Fruit fly (Drosophila melanogaster) whole organism, embryonic: ENCODE measurements around the gene Baldspot.

Experiments
- Atf6 ChIP-seq: fragments of 200-800 bp; sonication (Bioruptor generic); IDR thresholded peaks from 2 replicates; pipeline ENCODE4 v1.3.6; 2022; ENCODE audit warnings: missing biosample characterization, missing genetic modification characterization
- CG10274 ChIP-seq: fragments of 200-800 bp; sonication (Bioruptor generic); optimal IDR thresholded peaks from 3 replicates; lab custom pipeline; 2017; ENCODE audit warnings: missing biosample characterization, mild to moderate bottlenecking, missing genetic modification characterization
- CG10654 ChIP-seq: fragments of 200-800 bp; sonication (Bioruptor generic); optimal IDR thresholded peaks from 2 replicates; lab custom pipeline; 2016; ENCODE audit warnings: missing biosample characterization, missing genetic modification characterization
- CG11456 ChIP-seq: fragments of 200-800 bp; sonication (Bioruptor generic); IDR thresholded peaks from 3 replicates; pipeline ENCODE4 v1.3.6; 2022; ENCODE audit warnings: missing biosample characterization, missing genetic modification characterization
- CG11723 ChIP-seq: fragments of 200-800 bp; sonication (Bioruptor generic); optimal IDR thresholded peaks from 2 replicates; lab custom pipeline; 2017; ENCODE audit warnings: missing biosample characterization, mild to moderate bottlenecking, missing genetic modification characterization
- CG12942 ChIP-seq: fragments of 200-800 bp; sonication (Bioruptor generic); optimal IDR thresholded peaks from 3 replicates; lab custom pipeline; 2016; ENCODE audit warnings: missing biosample characterization, missing genetic modification characterization
- CG13775 ChIP-seq: fragments of 200-800 bp; sonication (Bioruptor generic); optimal IDR thresholded peaks from 3 replicates; lab custom pipeline; 2017; ENCODE audit warnings: missing biosample characterization, mild to moderate bottlenecking, missing genetic modification characterization
- CG15073 ChIP-seq: fragments of 200-800 bp; sonication (Bioruptor generic); optimal IDR thresholded peaks from 2 replicates; lab custom pipeline; 2016; ENCODE audit warnings: missing biosample characterization, missing genetic modification characterization
- CG15514 ChIP-seq: fragments of 200-800 bp; sonication (Bioruptor generic); optimal IDR thresholded peaks from 3 replicates; lab custom pipeline; 2017; ENCODE audit warnings: missing biosample characterization, missing genetic modification characterization, mild to moderate bottlenecking, moderate library complexity, missing genetic modification reagents
- CG17361 ChIP-seq: fragments of 200-800 bp; sonication (Bioruptor generic); IDR thresholded peaks from 3 replicates; pipeline ENCODE4 v1.3.6; 2022; ENCODE audit warnings: missing biosample characterization, missing genetic modification characterization
- CG17568 ChIP-seq: fragments of 200-800 bp; sonication (Bioruptor generic); optimal IDR thresholded peaks from 2 replicates; lab custom pipeline; 2018; ENCODE audit warnings: missing biosample characterization, mild to moderate bottlenecking, missing genetic modification characterization, moderate library complexity
- CG2120 ChIP-seq: fragments of 200-800 bp; sonication (Bioruptor generic); optimal IDR thresholded peaks from 3 replicates; lab custom pipeline; 2016; ENCODE audit warnings: missing biosample characterization, missing genetic modification characterization
- CG3065 ChIP-seq: fragments of 200-800 bp; sonication (Bioruptor generic); optimal IDR thresholded peaks from 2 replicates; lab custom pipeline; 2016; ENCODE audit warnings: missing biosample characterization, missing genetic modification characterization
- CG4328 ChIP-seq: fragments of 200-800 bp; sonication (Bioruptor generic); optimal IDR thresholded peaks from 3 replicates; lab custom pipeline; 2017; ENCODE audit warnings: missing biosample characterization, missing genetic modification reagents, missing genetic modification characterization
- CG43689 ChIP-seq: fragments of 200-800 bp; sonication (Bioruptor generic); IDR thresholded peaks from 2 replicates; pipeline ENCODE4 v1.3.6; 2022; ENCODE audit warnings: missing biosample characterization, missing genetic modification characterization
- CG6254 ChIP-seq: fragments of 200-800 bp; sonication (Bioruptor generic); optimal IDR thresholded peaks from 3 replicates; lab custom pipeline; 2017; ENCODE audit warnings: mild to moderate bottlenecking, missing biosample characterization, missing genetic modification reagents, missing genetic modification characterization
- CG6791 ChIP-seq: fragments of 200-800 bp; sonication (Bioruptor generic); IDR thresholded peaks from 3 replicates; pipeline ENCODE4 v1.3.6; 2022; ENCODE audit warnings: missing biosample characterization, missing genetic modification characterization; ENCODE audit not compliant: partially characterized antibody
- Chrac-16 ChIP-seq: fragments of 200-800 bp; sonication (Bioruptor generic); optimal IDR thresholded peaks from 3 replicates; lab custom pipeline; 2016; ENCODE audit warnings: missing biosample characterization, missing genetic modification characterization
- Dbx ChIP-seq: fragments of 200-800 bp; sonication (Bioruptor generic); IDR thresholded peaks from 3 replicates; pipeline ENCODE4 v1.3.6; 2022; ENCODE audit warnings: missing biosample characterization, missing genetic modification characterization
- Dek ChIP-seq: fragments of 200-800 bp; sonication (Bioruptor generic); optimal IDR thresholded peaks from 3 replicates; lab custom pipeline; 2019; ENCODE audit warnings: missing biosample characterization, mild to moderate bottlenecking, missing genetic modification characterization, moderate library complexity
- E2f1 ChIP-seq: fragments of 200-800 bp; sonication (Bioruptor generic); IDR thresholded peaks from 2 replicates; pipeline ENCODE4 v1.3.6; 2022; ENCODE audit warnings: missing biosample characterization, missing genetic modification characterization
- Ets65A ChIP-seq: fragments of 200-800 bp; sonication (Bioruptor generic); peaks from one replicate; lab custom pipeline; 2016; ENCODE audit warnings: missing biosample characterization, missing genetic modification characterization
- Hmr ChIP-seq: fragments of 200-800 bp; sonication (Bioruptor generic); optimal IDR thresholded peaks from 3 replicates; lab custom pipeline; 2017; ENCODE audit warnings: mild to moderate bottlenecking, missing biosample characterization, missing genetic modification reagents, missing genetic modification characterization
- Hr78 ChIP-seq, 2 experiments: fragments of 200-800 bp in 1 of 2; fragments of >200 bp in 1 of 2; sonication (Bioruptor generic) in 1 of 2; optimal IDR thresholded peaks; 2 replicates each; lab custom pipeline; 2017 to 2019; ENCODE audit warnings: missing biosample characterization in 2 of 2, missing genetic modification characterization in 2 of 2, mild to moderate bottlenecking in 1 of 2, moderate library complexity in 1 of 2
- MTF-1 ChIP-seq: fragments of 200-800 bp; sonication (Bioruptor generic); optimal IDR thresholded peaks from 2 replicates; lab custom pipeline; 2018; ENCODE audit warnings: missing biosample characterization, mild to moderate bottlenecking, missing genetic modification characterization, borderline replicate concordance
- Nf-YA ChIP-seq: fragments of 200-800 bp; sonication (Bioruptor generic); IDR thresholded peaks from 2 replicates; pipeline ENCODE4 v1.3.6; 2022; ENCODE audit warnings: missing biosample characterization, missing genetic modification characterization
- Oaz ChIP-seq: fragments of 200-800 bp; sonication (Bioruptor generic); IDR thresholded peaks from 2 replicates; pipeline ENCODE4 v1.3.6; 2022; ENCODE audit warnings: missing biosample characterization, missing genetic modification characterization
- Oli ChIP-seq: fragments of 200-800 bp; sonication (Bioruptor generic); optimal IDR thresholded peaks from 2 replicates; lab custom pipeline; 2018; ENCODE audit warnings: missing biosample characterization, mild to moderate bottlenecking, missing genetic modification characterization, moderate library complexity
- Pdp1 ChIP-seq, 2 experiments: fragments of 200-800 bp; sonication (Bioruptor generic); optimal IDR thresholded peaks; 3 replicates each; lab custom pipeline; 2016; ENCODE audit warnings: missing biosample characterization in 2 of 2, missing genetic modification characterization in 2 of 2, mild to moderate bottlenecking in 1 of 2, moderate library complexity in 1 of 2
- Usf ChIP-seq: fragments of 200-800 bp; sonication (Bioruptor generic); optimal IDR thresholded peaks from 2 replicates; lab custom pipeline; 2017; ENCODE audit warnings: missing genotype, missing biosample characterization, missing genetic modification characterization
- Vsx1 ChIP-seq: fragments of 200-800 bp; sonication (Bioruptor generic); optimal IDR thresholded peaks from 2 replicates; lab custom pipeline; 2017; ENCODE audit warnings: missing biosample characterization, mild to moderate bottlenecking, missing genetic modification characterization, missing genetic modification reagents
- abd-A ChIP-seq: fragments of 200-800 bp; sonication (Bioruptor generic); optimal IDR thresholded peaks from 3 replicates; lab custom pipeline; 2019; ENCODE audit warnings: missing biosample characterization, mild to moderate bottlenecking, missing genetic modification characterization, moderate library complexity
- ase ChIP-seq: fragments of 200-800 bp; sonication (Bioruptor generic); IDR thresholded peaks from 3 replicates; pipeline ENCODE4 v1.3.6; 2022; ENCODE audit warnings: missing biosample characterization, missing genetic modification characterization
- bbx ChIP-seq: fragments of 200-800 bp; sonication (Bioruptor generic); IDR thresholded peaks from 2 replicates; pipeline ENCODE4 v1.3.6; 2022; ENCODE audit warnings: missing biosample characterization, missing genetic modification characterization; ENCODE audit not compliant: partially characterized antibody
- corto ChIP-seq: fragments of 200-800 bp; sonication (Bioruptor generic); optimal IDR thresholded peaks from 2 replicates; lab custom pipeline; 2016; ENCODE audit warnings: missing biosample characterization, mild to moderate bottlenecking, missing genetic modification characterization, moderate library complexity
- crc ChIP-seq: fragments of 200-800 bp; sonication (Bioruptor generic); optimal IDR thresholded peaks from 2 replicates; lab custom pipeline; 2016; ENCODE audit warnings: missing biosample characterization, missing genetic modification characterization
- dan ChIP-seq: fragments of 200-800 bp; sonication (Bioruptor generic); IDR thresholded peaks from 2 replicates; pipeline ENCODE4 v1.3.6; 2022; ENCODE audit warnings: missing biosample characterization, missing genetic modification characterization
- disco-r ChIP-seq: fragments of 200-800 bp; sonication (Bioruptor generic); optimal IDR thresholded peaks from 2 replicates; lab custom pipeline; 2016; ENCODE audit warnings: missing biosample characterization, missing genetic modification characterization
- dmrt99B ChIP-seq: fragments of 200-800 bp; sonication (Bioruptor generic); optimal IDR thresholded peaks from 2 replicates; lab custom pipeline; 2018; ENCODE audit warnings: missing biosample characterization, mild to moderate bottlenecking, missing genetic modification characterization, moderate library complexity
- gce ChIP-seq: fragments of 200-800 bp; sonication (Bioruptor generic); IDR thresholded peaks from 3 replicates; pipeline ENCODE4 v1.3.6; 2022; ENCODE audit warnings: missing biosample characterization, missing genetic modification characterization
- hb ChIP-seq: fragments of 200-800 bp; sonication (Bioruptor generic); IDR thresholded peaks from 3 replicates; pipeline ENCODE4 v1.3.6; 2022; ENCODE audit warnings: missing biosample characterization, missing genetic modification characterization; ENCODE audit not compliant: partially characterized antibody
- mld ChIP-seq: fragments of 200-800 bp; sonication (Bioruptor generic); IDR thresholded peaks from 3 replicates; pipeline ENCODE4 v1.3.6; 2022; ENCODE audit warnings: missing biosample characterization, missing genetic modification characterization; ENCODE audit not compliant: partially characterized antibody
- pzg ChIP-seq: fragments of 200-800 bp; sonication (Bioruptor generic); optimal IDR thresholded peaks from 3 replicates; lab custom pipeline; 2018; ENCODE audit warnings: missing biosample characterization, mild to moderate bottlenecking, missing genetic modification characterization, moderate library complexity
- salm ChIP-seq: fragments of 200-800 bp; sonication (Bioruptor generic); optimal IDR thresholded peaks from 2 replicates; lab custom pipeline; 2018; ENCODE audit warnings: missing biosample characterization, mild to moderate bottlenecking, missing genetic modification characterization
- schlank ChIP-seq: fragments of 200-800 bp; sonication (Bioruptor generic); optimal IDR thresholded peaks from 2 replicates; lab custom pipeline; 2018; ENCODE audit warnings: missing biosample characterization, mild to moderate bottlenecking, missing genetic modification characterization
- slp2 ChIP-seq: fragments of 200-800 bp; sonication (Bioruptor generic); optimal IDR thresholded peaks from 2 replicates; lab custom pipeline; 2016; ENCODE audit warnings: missing biosample characterization, missing genetic modification characterization
- sug ChIP-seq: fragments of 200-800 bp; optimal IDR thresholded peaks from 2 replicates; lab custom pipeline; 2019; ENCODE audit warnings: missing biosample characterization, mild to moderate bottlenecking, missing genetic modification characterization, moderate library complexity
- tgo ChIP-seq: fragments of 200-800 bp; sonication (Bioruptor generic); IDR thresholded peaks from 3 replicates; pipeline ENCODE4 v1.3.6; 2022; ENCODE audit warnings: missing biosample characterization, missing genetic modification characterization
- tna ChIP-seq: fragments of 200-800 bp; sonication (Bioruptor generic); IDR thresholded peaks from 2 replicates; pipeline ENCODE4 v1.3.6; 2022; ENCODE audit warnings: missing biosample characterization, missing genetic modification characterization; ENCODE audit not compliant: partially characterized antibody
- vfl ChIP-seq: fragments of 200-800 bp; sonication (Bioruptor generic); optimal IDR thresholded peaks from 2 replicates; lab custom pipeline; 2016; ENCODE audit warnings: missing biosample characterization, missing genetic modification characterization
- zen ChIP-seq: fragments of 200-800 bp; sonication (Bioruptor generic); optimal IDR thresholded peaks from 3 replicates; lab custom pipeline; 2018; ENCODE audit warnings: missing biosample characterization, mild to moderate bottlenecking, missing genetic modification characterization, moderate library complexity

Gene Baldspot

dm6 chr3L:16612972-16613371 is 48.4 kb downstream of the Baldspot start (continued):
- TF ChIP-seq Pdp1 (GFP tag; optimal IDR thresholded peaks at IDR 0.05; lab: Kevin White, UChicago), result no peak
- TF ChIP-seq vfl (GFP tag; lab: Kevin White, UChicago), result no peak
- no peak for TF ChIP-seq disco-r
- no peak for TF ChIP-seq abd-A (tag; lab: Kevin White, UChicago)
- TF ChIP-seq Oaz (GFP tag; lab: Robert Waterston, UW), result no peak
- TF ChIP-seq CG17361, result no peak
- TF ChIP-seq Atf6 (GFP tag; lab: Robert Waterston, UW), result no peak
- no peak for TF ChIP-seq dan (GFP tag; lab: Robert Waterston, UW)
- no peak for TF ChIP-seq CG6791 (GFP tag; lab: Robert Waterston, UW)
- peak; percentile 6 for TF ChIP-seq CG15514 (GFP tag; lab: Kevin White, UChicago)
- no peak for TF ChIP-seq Vsx1
- no peak for TF ChIP-seq CG43689
- peak; percentile 25 for TF ChIP-seq pzg (GFP tag; lab: Kevin White, UChicago)
- TF ChIP-seq CG13775, result peak; percentile 6
- TF ChIP-seq sug (tag; lab: Kevin White, UChicago), result peak; percentile 71
- no peak for TF ChIP-seq CG15073 (GFP tag; lab: Kevin White, UChicago)
- TF ChIP-seq Dbx (GFP tag; lab: Robert Waterston, UW), result peak; percentile 51; the same call in 1 of the 3 replicates
- TF ChIP-seq CG2120 (GFP tag; lab: Kevin White, UChicago), result peak; percentile 41
- TF ChIP-seq salm, result no peak
- 0 out of 3 replicates have a peak, but pooled peaks have one; percentile 13 for TF ChIP-seq mld (GFP tag; lab: Robert Waterston, UW)
- TF ChIP-seq zen (tag; lab: Kevin White, UChicago), result no peak
- no peak for TF ChIP-seq CG12942 (GFP tag; lab: Kevin White, UChicago)
- no peak for TF ChIP-seq Oli (tag; lab: Kevin White, UChicago)
- TF ChIP-seq dmrt99B (tag; lab: Kevin White, UChicago), result no peak
- TF ChIP-seq corto, result no peak
- TF ChIP-seq E2f1, result no peak
- no peak for TF ChIP-seq tgo
- TF ChIP-seq tna (GFP tag; lab: Robert Waterston, UW), result no peak
- no peak for TF ChIP-seq hb
- TF ChIP-seq CG17568 (GFP tag; lab: Kevin White, UChicago), result no peak
- TF ChIP-seq CG10274, result no peak
- no peak for TF ChIP-seq Nf-YA (GFP tag; lab: Robert Waterston, UW)
- TF ChIP-seq Hmr (GFP tag; lab: Kevin White, UChicago), result peak; percentile 5
- peak; percentile 13 for TF ChIP-seq Ets65A (GFP tag; lab: Kevin White, UChicago)
- no peak for TF ChIP-seq CG4328 (GFP tag; lab: Kevin White, UChicago)
- no peak for TF ChIP-seq crc (GFP tag; lab: Kevin White, UChicago)
- TF ChIP-seq Chrac-16, result no peak
- TF ChIP-seq gce (GFP tag; lab: Robert Waterston, UW), result no peak
- no peak for TF ChIP-seq ase (GFP tag; lab: Robert Waterston, UW)
- TF ChIP-seq slp2 (GFP tag; lab: Kevin White, UChicago), result no peak
- no peak for TF ChIP-seq MTF-1 (GFP tag; lab: Kevin White, UChicago)
- TF ChIP-seq Hr78 (GFP tag; optimal IDR thresholded peaks at IDR 0.05; lab: Kevin White, UChicago), result no peak
- TF ChIP-seq Dek (tag; lab: Kevin White, UChicago), result no peak
- no peak for TF ChIP-seq Usf
- no peak for TF ChIP-seq CG10654 (GFP tag; lab: Kevin White, UChicago)
- no peak for TF ChIP-seq schlank (tag; lab: Kevin White, UChicago)
- no peak for TF ChIP-seq bbx (GFP tag; lab: Robert Waterston, UW)
- TF ChIP-seq CG3065 (GFP tag; lab: Kevin White, UChicago), result no peak
- TF ChIP-seq CG11723 (GFP tag; lab: Kevin White, UChicago), result no peak
- no peak for TF ChIP-seq CG11456 (GFP tag; lab: Robert Waterston, UW)
- no peak for TF ChIP-seq CG6254 (GFP tag; lab: Kevin White, UChicago)
